Worm (Caenorhabditis elegans) whole organism, L4 larva: Measurements from ENCODE around the gene cyp-13A6.

Source experiments
- D1046.2 ChIP-seq: fragments of 200-800 bp; sonication (Bioruptor generic); IDR thresholded peaks from 2 replicates; pipeline ENCODE4 v1.3.6; 2022; ENCODE audit warnings: missing genetic modification characterization, missing compliant biosample characterization
- F26F4.8 ChIP-seq: fragments of 200-800 bp; sonication (Bioruptor generic); conservative IDR thresholded peaks from 2 replicates; pipeline ENCODE4 v1.3.6; 2022; ENCODE audit warnings: missing genetic modification characterization, missing compliant biosample characterization
- T20F7.1 ChIP-seq: fragments of 200-800 bp; sonication (Bioruptor generic); optimal IDR thresholded peaks from 2 replicates; lab custom pipeline; 2018; ENCODE audit warnings: mild to moderate bottlenecking, missing genetic modification characterization, missing compliant biosample characterization
- ama-1 ChIP-seq: fragments of 150-350 bp; optimal IDR thresholded peaks from 2 replicates; lab custom pipeline; 2014; ENCODE audit warnings: inconsistent platforms, mixed read lengths
- ceh-44 ChIP-seq: fragments of 200-800 bp; sonication (Bioruptor generic); IDR thresholded peaks from 2 replicates; pipeline ENCODE4 v1.3.6; 2022; ENCODE audit warnings: missing genetic modification reagents, missing genetic modification characterization, missing compliant biosample characterization
- egl-27 ChIP-seq: sonication (generic microtip); optimal IDR thresholded peaks from 3 replicates; lab custom pipeline; 2017; ENCODE audit warnings: missing biosample characterization, missing genetic modification reagents, missing genetic modification characterization
- lin-13 ChIP-seq: fragments of 150-350 bp; optimal IDR thresholded peaks from 2 replicates; lab custom pipeline; 2014; ENCODE audit warnings: missing biosample characterization, missing genetic modification reagents, missing genetic modification characterization
- lin-39 ChIP-seq: fragments of 150-350 bp; optimal IDR thresholded peaks from 2 replicates; lab custom pipeline; 2014; ENCODE audit warnings: missing biosample characterization, missing genetic modification reagents, missing genetic modification characterization
- lsy-2 ChIP-seq, 2 experiments: fragments of 150-350 bp in 1 of 2; sonication (generic microtip) in 1 of 2; optimal IDR thresholded peaks; 2 replicates each; lab custom pipeline; 2014 to 2017; ENCODE audit warnings: missing biosample characterization in 2 of 2, missing genetic modification characterization in 2 of 2
- mdl-1 ChIP-seq, 2 experiments: fragments of 150-350 bp in 1 of 2; sonication (generic microtip) in 1 of 2; optimal IDR thresholded peaks; 2 replicates each; lab custom pipeline; 2014 to 2017; ENCODE audit warnings: missing biosample characterization in 2 of 2, missing genetic modification characterization in 2 of 2
- nhr-25 ChIP-seq: sonication (generic microtip); optimal IDR thresholded peaks from 2 replicates; lab custom pipeline; 2017; ENCODE audit warnings: missing genetic modification characterization, mild to moderate bottlenecking, missing compliant biosample characterization, antibody characterized with exemption, moderate library complexity, borderline replicate concordance; ENCODE audit not compliant: insufficient read depth
- skn-1 ChIP-seq: fragments of 150-350 bp; optimal IDR thresholded peaks from 2 replicates; lab custom pipeline; 2014; ENCODE audit warnings: missing biosample characterization, missing genetic modification characterization
- snpc-4 ChIP-seq: fragments of 150-350 bp; optimal IDR thresholded peaks from 2 replicates; lab custom pipeline; 2014; ENCODE audit warnings: missing biosample characterization, missing genetic modification characterization

ce11 chrII:9835958-9836357, 33.3 kb upstream of the cyp-13A6 start:
- TF ChIP-seq ama-1 = no peak
- no peak for TF ChIP-seq skn-1
- TF ChIP-seq F26F4.8 (GFP tag; lab: Robert Waterston, UW) = no peak
- no peak for TF ChIP-seq egl-27 (tag; lab: Kevin White, UChicago)
- no peak for TF ChIP-seq D1046.2 (GFP tag; lab: Robert Waterston, UW)
- no peak for TF ChIP-seq snpc-4 (tag; lab: Kevin White, UChicago)
- no peak for TF ChIP-seq nhr-25 (tag; lab: Kevin White, UChicago)
- no peak for TF ChIP-seq mdl-1 (tag; optimal IDR thresholded peaks at IDR 0.05; lab: Kevin White, UChicago)
- no peak for TF ChIP-seq T20F7.1 (GFP tag; lab: Kevin White, UChicago)
- no peak for TF ChIP-seq lin-13 (GFP tag; lab: Kevin White, UChicago)
- no peak for TF ChIP-seq lin-39 (tag; lab: Kevin White, UChicago)
- TF ChIP-seq ceh-44 (GFP tag; lab: Robert Waterston, UW) = no peak
- TF ChIP-seq lsy-2 (tag; optimal IDR thresholded peaks at IDR 0.05; lab: Kevin White, UChicago) = no peak
